Worm (Caenorhabditis elegans) whole organism, L4/young adult: Measurements from ENCODE around the gene hmg-1.2.

Experiments used
- W03F9.2 ChIP-seq: fragments of 150-350 bp; optimal IDR thresholded peaks from 2 replicates; lab custom pipeline; 2014; ENCODE audit warnings: missing biosample characterization, missing genetic modification characterization
- him-1 ChIP-seq: sonication (generic microtip); optimal IDR thresholded peaks from 2 replicates; lab custom pipeline; 2016; ENCODE audit warnings: missing genotype, missing genetic modification reagents, missing genetic modification characterization, missing compliant biosample characterization

DNA sequence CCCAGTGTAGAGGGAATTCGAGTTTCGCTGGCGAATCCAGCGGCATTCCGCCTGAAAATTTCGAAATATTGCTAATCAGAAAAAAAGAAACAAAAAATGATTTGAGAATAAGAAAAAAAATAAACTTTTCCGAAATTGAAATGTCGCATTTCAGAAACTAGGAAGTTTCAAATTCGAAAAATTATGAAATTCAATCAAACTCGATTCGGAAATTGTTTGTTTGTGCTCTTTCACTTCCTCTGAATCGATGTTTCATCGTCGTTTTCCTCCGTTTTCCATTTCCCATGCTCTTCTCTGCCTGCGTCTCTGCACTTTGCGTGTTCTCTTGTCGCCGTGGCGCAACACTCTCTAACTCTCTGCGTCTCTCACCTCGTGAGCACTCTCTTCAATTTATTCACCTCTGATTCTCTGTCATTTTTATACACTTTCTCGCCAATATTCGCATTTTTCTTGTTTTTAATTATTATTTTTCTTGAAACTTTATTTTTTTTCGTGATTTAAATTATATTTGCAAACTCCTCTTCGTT lies 1.8 kb upstream of the hmg-1.2 start, which contains the start of gene C18F10.7:
- TF ChIP-seq him-1 (no peak), W03F9.2 (peak; percentile 80)
